Worm (Caenorhabditis elegans): Measurements from ENCODE around the gene ZK616.8.

DNA sequence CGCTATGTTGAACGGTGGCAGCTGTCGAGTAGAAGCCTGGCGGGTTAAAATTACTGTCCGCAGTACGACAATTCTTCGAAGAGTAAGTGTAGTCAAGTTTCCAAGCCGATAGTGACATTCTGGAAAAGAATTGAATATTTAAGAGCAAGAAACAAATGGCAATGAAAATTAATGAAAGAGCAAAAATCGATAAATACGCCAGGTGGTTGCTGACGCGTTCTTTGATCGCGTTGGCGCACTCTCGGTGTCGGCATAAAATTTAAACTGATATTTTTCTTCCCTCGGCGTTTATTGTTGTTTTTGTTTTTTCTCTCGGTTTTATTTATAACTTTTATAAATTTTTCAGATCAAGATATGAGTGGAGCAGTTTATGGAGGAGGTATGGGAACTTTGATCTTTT is 17.3 kb downstream of the ZK616.8 start, which contains the start of the genes perm-3 and swsn-6:
- peak; percentile 81 for TF ChIP-seq unc-86 (tag; optimal IDR thresholded peaks at IDR 0.05)
- TF ChIP-seq pqm-1 (tag; optimal IDR thresholded peaks at IDR 0.05): no peak
- TF ChIP-seq nhr-28 (tag; optimal IDR thresholded peaks at IDR 0.05): no peak
